Fruit fly (Drosophila melanogaster): ENCODE data around the gene Cp15.

Gene Cp15

dm6 chr3L:8700643-8701208 lies 27.6 kb upstream of the Cp15 start:
- TF ChIP-seq kay (GFP tag; ENCODE audit: borderline replicate concordance) = peak; percentile 90
- peak; percentile 78 for TF ChIP-seq CG12768 (GFP tag; optimal IDR thresholded peaks at IDR 0.05)
- TF ChIP-seq ovo (GFP tag; optimal IDR thresholded peaks at IDR 0.05) = peak; percentile 51
- peak; percentile 94 for TF ChIP-seq CG11617 (GFP tag; optimal IDR thresholded peaks at IDR 0.05)
- peak; percentile 79 for TF ChIP-seq CG7045 (GFP tag; optimal IDR thresholded peaks at IDR 0.05)
- TF ChIP-seq cnc (optimal IDR thresholded peaks at IDR 0.05) = no peak
- peak; percentile 89 for TF ChIP-seq CG5204 (GFP tag; optimal IDR thresholded peaks at IDR 0.05)
- peak; percentile 47 for TF ChIP-seq CG1620 (GFP tag; optimal IDR thresholded peaks at IDR 0.05)
- peak; percentile 88 for TF ChIP-seq Hr96 (GFP tag; optimal IDR thresholded peaks at IDR 0.05)
- no peak for TF ChIP-seq cic (GFP tag; optimal IDR thresholded peaks at IDR 0.05)
- TF ChIP-seq tj (GFP tag; optimal IDR thresholded peaks at IDR 0.05) = peak; percentile 57
- TF ChIP-seq CG33017 (tag; optimal IDR thresholded peaks at IDR 0.05) = peak; percentile 84
- TF ChIP-seq CG14711 (tag; optimal IDR thresholded peaks at IDR 0.05) = peak; percentile 49
- peak; percentile 37 for TF ChIP-seq Mnt (GFP tag; optimal IDR thresholded peaks at IDR 0.05)
- TF ChIP-seq pad (GFP tag; optimal IDR thresholded peaks at IDR 0.05) = peak; percentile 63
- peak; percentile 4 for TF ChIP-seq Crg-1 (GFP tag; optimal IDR thresholded peaks at IDR 0.05)
- TF ChIP-seq bab1 (GFP tag; optimal IDR thresholded peaks at IDR 0.05) = no peak
- TF ChIP-seq CG7101 (tag; optimal IDR thresholded peaks at IDR 0.05) = peak; percentile 95
- TF ChIP-seq toe (GFP tag; optimal IDR thresholded peaks at IDR 0.05) = peak; percentile 77
- peak; percentile 34 for TF ChIP-seq Clk (GFP tag; optimal IDR thresholded peaks at IDR 0.05)

dm6 chr3L:8701697-8702349 lies 26.5 kb upstream of the Cp15 start:
- TF ChIP-seq CG14711 (tag; optimal IDR thresholded peaks at IDR 0.05) = no peak
- no peak for TF ChIP-seq Mnt (GFP tag; optimal IDR thresholded peaks at IDR 0.05)
- no peak for TF ChIP-seq CG11617 (GFP tag; optimal IDR thresholded peaks at IDR 0.05)
- TF ChIP-seq tj (GFP tag; optimal IDR thresholded peaks at IDR 0.05) = no peak
- TF ChIP-seq ovo (GFP tag; optimal IDR thresholded peaks at IDR 0.05) = no peak
- no peak for TF ChIP-seq Clk (GFP tag; optimal IDR thresholded peaks at IDR 0.05)
- no peak for TF ChIP-seq Crg-1 (GFP tag; optimal IDR thresholded peaks at IDR 0.05)
- no peak for TF ChIP-seq CG7101 (tag; optimal IDR thresholded peaks at IDR 0.05)
- TF ChIP-seq CG5204 (GFP tag; optimal IDR thresholded peaks at IDR 0.05) = no peak

- TF ChIP-seq CG11617 (GFP tag; optimal IDR thresholded peaks at IDR 0.05) (peak; percentile 79), tj (GFP tag; optimal IDR thresholded peaks at IDR 0.05) (no peak), pad (GFP tag; optimal IDR thresholded peaks at IDR 0.05) (peak; percentile 64), toe (GFP tag; optimal IDR thresholded peaks at IDR 0.05) (peak; percentile 38), CG33017 (tag; optimal IDR thresholded peaks at IDR 0.05) (peak; percentile 69), kay (GFP tag; ENCODE audit: borderline replicate concordance) (peak; percentile 89), Clk (GFP tag; optimal IDR thresholded peaks at IDR 0.05) (peak; percentile 62), cnc (optimal IDR thresholded peaks at IDR 0.05) (no peak), CG7045 (GFP tag; optimal IDR thresholded peaks at IDR 0.05) (peak; percentile 77), CG12768 (GFP tag; optimal IDR thresholded peaks at IDR 0.05) (peak; percentile 80), ovo (GFP tag; optimal IDR thresholded peaks at IDR 0.05) (peak; percentile 87), Crg-1 (GFP tag; optimal IDR thresholded peaks at IDR 0.05) (peak; percentile 81), Hr96 (GFP tag; optimal IDR thresholded peaks at IDR 0.05) (peak; percentile 53), CG5204 (GFP tag; optimal IDR thresholded peaks at IDR 0.05) (peak; percentile 38), CG7101 (tag; optimal IDR thresholded peaks at IDR 0.05) (peak; percentile 88), bab1 (GFP tag; optimal IDR thresholded peaks at IDR 0.05) (no peak), cic (GFP tag; optimal IDR thresholded peaks at IDR 0.05) (peak; percentile 78), Mnt (GFP tag; optimal IDR thresholded peaks at IDR 0.05) (peak; percentile 55), CG14711 (tag; optimal IDR thresholded peaks at IDR 0.05) (peak; percentile 67), CG1620 (GFP tag; optimal IDR thresholded peaks at IDR 0.05) (peak; percentile 76)
Measured at dm6 chr3L:8702448-8702847, 25.8 kb upstream of the Cp15 start.

DNA sequence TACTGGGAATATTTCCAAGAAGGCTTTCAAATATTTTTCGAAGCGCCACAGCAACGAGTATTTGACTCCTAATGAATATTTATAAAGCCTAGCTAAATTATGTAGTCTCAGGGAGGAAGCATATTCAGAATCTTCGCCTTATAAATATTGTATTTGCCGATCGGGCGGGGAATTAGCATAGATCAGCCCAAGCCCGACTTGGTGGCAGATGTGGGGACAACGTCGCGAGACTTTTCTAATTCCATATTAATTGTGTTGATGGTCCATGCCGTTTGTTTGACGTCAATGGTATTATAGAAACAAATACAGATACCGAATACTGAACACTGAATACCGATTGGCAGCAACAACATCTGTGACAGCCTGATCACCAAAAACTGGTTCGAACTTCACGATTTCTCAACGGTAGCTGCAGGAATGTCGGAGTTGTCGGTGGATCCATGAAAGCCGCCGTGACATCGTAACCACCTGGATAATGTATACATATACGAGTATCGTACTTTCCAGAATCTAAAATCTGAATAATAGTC lies 24.5 kb upstream of the Cp15 start:
- no peak for TF ChIP-seq cnc (optimal IDR thresholded peaks at IDR 0.05)
- no peak for TF ChIP-seq Mnt (GFP tag; optimal IDR thresholded peaks at IDR 0.05)
- TF ChIP-seq ovo (GFP tag; optimal IDR thresholded peaks at IDR 0.05) = no peak
- TF ChIP-seq CG7101 (tag; optimal IDR thresholded peaks at IDR 0.05) = no peak
- no peak for TF ChIP-seq Hr96 (GFP tag; optimal IDR thresholded peaks at IDR 0.05)
- TF ChIP-seq CG1620 (GFP tag; optimal IDR thresholded peaks at IDR 0.05) = no peak
- TF ChIP-seq CG14711 (tag; optimal IDR thresholded peaks at IDR 0.05) = no peak
- no peak for TF ChIP-seq cic (GFP tag; optimal IDR thresholded peaks at IDR 0.05)
- TF ChIP-seq CG5204 (GFP tag; optimal IDR thresholded peaks at IDR 0.05) = no peak

dm6 chr3L:8704713-8705412 lies 23.4 kb upstream of the Cp15 start:
- no peak for TF ChIP-seq ovo (GFP tag; optimal IDR thresholded peaks at IDR 0.05)
- no peak for TF ChIP-seq pad (GFP tag; optimal IDR thresholded peaks at IDR 0.05)
- no peak for TF ChIP-seq CG7101 (tag; optimal IDR thresholded peaks at IDR 0.05)
- peak; percentile 47 to 49 for TF ChIP-seq cnc (optimal IDR thresholded peaks at IDR 0.05)
- no peak for TF ChIP-seq CG1620 (GFP tag; optimal IDR thresholded peaks at IDR 0.05)
- peak; percentile 7 for TF ChIP-seq CG33017 (tag; optimal IDR thresholded peaks at IDR 0.05)
- TF ChIP-seq kay (GFP tag; ENCODE audit: borderline replicate concordance) = peak; percentile 82
- peak; percentile 14 for TF ChIP-seq Mnt (GFP tag; optimal IDR thresholded peaks at IDR 0.05)
- peak; percentile 60 for TF ChIP-seq cic (GFP tag; optimal IDR thresholded peaks at IDR 0.05)
- TF ChIP-seq CG14711 (tag; optimal IDR thresholded peaks at IDR 0.05) = no peak
- TF ChIP-seq tj (GFP tag; optimal IDR thresholded peaks at IDR 0.05) = no peak
- TF ChIP-seq Crg-1 (GFP tag; optimal IDR thresholded peaks at IDR 0.05) = no peak
- no peak for TF ChIP-seq Hr96 (GFP tag; optimal IDR thresholded peaks at IDR 0.05)
- TF ChIP-seq bab1 (GFP tag; optimal IDR thresholded peaks at IDR 0.05) = peak; percentile 64
- no peak for TF ChIP-seq toe (GFP tag; optimal IDR thresholded peaks at IDR 0.05)
- TF ChIP-seq Clk (GFP tag; optimal IDR thresholded peaks at IDR 0.05) = no peak
- TF ChIP-seq CG5204 (GFP tag; optimal IDR thresholded peaks at IDR 0.05) = peak; percentile 21
- peak; percentile 21 for TF ChIP-seq CG12768 (GFP tag; optimal IDR thresholded peaks at IDR 0.05)
- TF ChIP-seq CG11617 (GFP tag; optimal IDR thresholded peaks at IDR 0.05) = no peak
- no peak for TF ChIP-seq CG7045 (GFP tag; optimal IDR thresholded peaks at IDR 0.05)
